Fruit fly (Drosophila melanogaster): ENCODE results near the gene Spps.

Gene Spps

DNA sequence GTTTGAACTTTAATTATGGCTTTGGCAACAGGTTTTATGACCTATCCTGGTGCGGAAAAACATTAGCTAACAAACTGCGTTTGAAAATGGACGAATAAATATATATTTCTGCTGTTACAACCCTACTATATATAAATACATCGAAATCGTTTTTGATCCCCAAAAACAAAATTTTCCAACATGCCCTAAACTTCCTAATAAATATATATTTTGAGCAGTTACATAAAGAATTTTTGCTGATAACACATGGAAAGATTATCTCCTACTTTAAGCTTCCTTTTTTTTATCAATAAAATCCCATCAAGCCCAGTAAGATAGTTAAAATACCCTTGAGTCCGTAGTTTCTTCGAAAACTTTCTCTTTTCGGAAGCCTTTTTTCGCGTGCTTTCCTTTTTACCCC, 7.6 kb downstream of the Spps start:
- TF ChIP-seq CG1620 (GFP tag; optimal IDR thresholded peaks at IDR 0.05) (no peak), bab1 (GFP tag; optimal IDR thresholded peaks at IDR 0.05) (no peak), CG33017 (tag; optimal IDR thresholded peaks at IDR 0.05) (no peak), Clk (GFP tag; optimal IDR thresholded peaks at IDR 0.05) (no peak), cic (GFP tag; optimal IDR thresholded peaks at IDR 0.05) (no peak), CG14711 (tag; optimal IDR thresholded peaks at IDR 0.05) (no peak), CG7101 (tag; optimal IDR thresholded peaks at IDR 0.05) (no peak), ovo (GFP tag; optimal IDR thresholded peaks at IDR 0.05) (no peak), pad (GFP tag; optimal IDR thresholded peaks at IDR 0.05) (no peak), CG7045 (GFP tag; optimal IDR thresholded peaks at IDR 0.05) (no peak), CG12768 (GFP tag; optimal IDR thresholded peaks at IDR 0.05) (no peak), CG11617 (GFP tag; optimal IDR thresholded peaks at IDR 0.05) (no peak)

DNA sequence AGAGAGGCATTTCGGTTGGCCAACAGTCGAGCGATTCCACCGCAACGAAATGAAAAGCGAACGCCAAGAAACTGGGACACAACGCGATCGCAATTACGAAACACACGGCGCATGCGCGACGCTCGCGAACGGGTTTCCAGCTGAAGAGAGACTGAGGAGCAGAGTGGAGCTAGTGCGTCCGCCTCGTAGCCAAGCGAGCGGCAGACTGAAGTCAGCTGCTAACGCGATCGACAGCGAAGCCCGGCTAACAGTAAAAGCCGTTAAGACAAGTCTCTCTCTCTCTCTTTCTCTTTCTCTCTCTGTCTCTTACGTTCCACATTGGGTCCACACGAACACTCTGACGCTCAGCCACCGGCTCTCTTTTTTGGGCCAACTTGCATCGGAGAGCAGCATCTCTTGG, 8.2 kb downstream of the Spps start, which contains the start of gene CG17786:
Gene CG17786, minus strand, starts transcription at position 154 of the 400 bp plus-strand sequence.
- TF ChIP-seq tj (GFP tag; optimal IDR thresholded peaks at IDR 0.05), result no peak
- peak; percentile 11 for TF ChIP-seq bab1 (GFP tag; optimal IDR thresholded peaks at IDR 0.05)

DNA sequence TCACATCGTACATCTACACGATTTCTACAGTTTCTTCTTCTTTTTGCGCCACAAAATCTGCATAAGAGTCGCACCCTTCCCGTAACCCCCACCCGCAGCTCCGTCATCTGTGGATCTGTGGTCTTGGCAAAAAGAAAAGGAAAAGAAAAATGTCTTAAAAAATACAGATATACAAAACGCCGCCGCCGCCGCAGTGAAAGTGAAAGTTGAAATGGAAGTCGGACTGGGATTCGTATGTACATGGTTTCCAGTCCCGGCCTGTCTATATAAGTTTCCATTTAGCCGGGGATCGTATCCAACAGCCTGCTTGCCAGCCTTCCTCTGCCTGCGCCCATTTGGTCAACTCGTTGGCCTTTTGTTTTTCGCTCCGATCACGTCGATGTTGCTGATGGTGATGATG, 10.7 kb downstream of the Spps start:
- no peak for TF ChIP-seq pad (GFP tag; optimal IDR thresholded peaks at IDR 0.05)
- no peak for TF ChIP-seq CG7045 (GFP tag; optimal IDR thresholded peaks at IDR 0.05)
- no peak for TF ChIP-seq CG7101 (tag; optimal IDR thresholded peaks at IDR 0.05)
- TF ChIP-seq cnc (optimal IDR thresholded peaks at IDR 0.05), result no peak
- no peak for TF ChIP-seq CG5204 (GFP tag; optimal IDR thresholded peaks at IDR 0.05)

DNA sequence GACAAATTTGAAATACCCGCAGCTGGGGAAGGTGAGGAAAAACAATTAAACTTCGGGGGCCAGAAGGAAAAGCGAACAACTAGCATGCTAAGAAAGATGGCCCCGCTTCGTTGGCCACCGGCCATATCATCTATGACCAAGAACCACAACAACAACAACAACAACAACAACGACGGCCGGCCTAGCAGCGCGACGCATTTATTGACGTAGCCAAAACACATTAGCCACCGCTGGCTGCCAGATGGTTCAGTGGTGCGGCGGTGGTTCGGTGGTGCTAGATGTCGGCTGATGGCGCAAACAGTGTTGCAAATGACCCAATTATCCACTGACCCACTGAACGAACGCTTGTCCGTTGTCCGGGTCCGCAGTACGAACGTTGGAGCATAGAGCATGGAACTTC, 13.1 kb downstream of the Spps start:
- TF ChIP-seq CG14711 (tag; optimal IDR thresholded peaks at IDR 0.05) (no peak), cic (GFP tag; optimal IDR thresholded peaks at IDR 0.05) (no peak), CG11617 (GFP tag; optimal IDR thresholded peaks at IDR 0.05) (no peak), bab1 (GFP tag; optimal IDR thresholded peaks at IDR 0.05) (no peak), Crg-1 (GFP tag; optimal IDR thresholded peaks at IDR 0.05) (no peak), kay (GFP tag; ENCODE audit: borderline replicate concordance) (no peak), pad (GFP tag; optimal IDR thresholded peaks at IDR 0.05) (no peak), CG33017 (tag; optimal IDR thresholded peaks at IDR 0.05) (no peak)

DNA sequence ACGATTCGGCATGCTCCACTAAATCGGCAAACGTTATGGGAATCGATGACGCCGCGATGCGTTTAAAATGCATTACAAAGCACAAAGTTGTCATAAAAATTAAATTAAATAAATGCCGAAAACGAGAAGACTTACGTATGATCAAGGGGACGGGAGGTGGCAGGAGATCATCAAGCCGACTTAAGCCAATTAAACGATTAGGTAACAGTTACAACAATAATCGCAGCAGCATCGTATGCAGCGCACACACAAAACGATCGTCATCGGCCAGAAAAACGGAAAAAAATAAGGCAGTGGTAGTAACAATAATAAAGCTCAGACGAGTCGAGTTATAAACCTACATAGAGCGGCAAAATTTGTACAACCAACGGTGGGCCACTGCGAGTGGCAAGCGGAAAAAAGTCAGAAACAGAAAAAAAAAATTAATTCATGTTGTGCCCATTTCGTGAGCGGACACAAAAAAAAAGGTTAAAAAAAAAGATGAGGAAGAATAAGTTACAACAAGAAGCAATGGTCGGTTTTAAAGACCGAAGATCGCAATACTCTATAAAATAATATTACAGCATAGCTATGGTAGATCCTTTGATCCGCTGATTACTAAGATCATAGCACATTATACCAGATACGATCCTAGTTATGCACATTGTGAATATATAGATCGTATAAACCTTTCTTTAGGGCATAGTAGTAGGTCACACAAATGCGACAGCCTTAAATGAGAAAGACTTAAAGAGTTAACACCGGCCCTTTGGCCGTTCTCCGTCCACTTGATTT, 20.2 kb downstream of the Spps start:
- no peak for TF ChIP-seq CG11617 (GFP tag; optimal IDR thresholded peaks at IDR 0.05)
- no peak for TF ChIP-seq cnc (optimal IDR thresholded peaks at IDR 0.05)
- no peak for TF ChIP-seq kay (GFP tag; ENCODE audit: borderline replicate concordance)
- TF ChIP-seq CG7045 (GFP tag; optimal IDR thresholded peaks at IDR 0.05), result no peak
- no peak for TF ChIP-seq CG5204 (GFP tag; optimal IDR thresholded peaks at IDR 0.05)
- peak; percentile 76 for TF ChIP-seq tj (GFP tag; optimal IDR thresholded peaks at IDR 0.05)
- no peak for TF ChIP-seq CG33017 (tag; optimal IDR thresholded peaks at IDR 0.05)

DNA sequence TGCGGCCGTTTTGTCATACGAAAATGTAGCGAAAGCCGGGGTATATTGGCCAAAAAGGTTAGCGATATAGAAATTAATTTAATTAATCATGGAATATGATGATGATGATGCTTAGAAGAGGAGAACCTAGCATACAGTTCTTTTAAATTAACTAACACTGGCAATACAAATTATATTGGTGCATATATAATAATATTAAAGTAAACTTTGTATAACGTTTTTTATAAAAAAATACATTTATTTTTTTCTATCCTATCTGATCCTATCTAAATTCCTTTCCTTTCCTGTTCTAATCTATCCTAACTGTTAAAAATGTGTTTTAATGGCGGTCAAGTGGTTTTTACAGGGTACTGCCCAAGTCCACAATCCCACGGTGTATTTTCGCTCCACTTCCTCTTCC, 20.8 kb downstream of the Spps start:
- TF ChIP-seq CG1620 (GFP tag; optimal IDR thresholded peaks at IDR 0.05), result no peak
- no peak for TF ChIP-seq tj (GFP tag; optimal IDR thresholded peaks at IDR 0.05)
- TF ChIP-seq CG33017 (tag; optimal IDR thresholded peaks at IDR 0.05), result no peak
- no peak for TF ChIP-seq CG7045 (GFP tag; optimal IDR thresholded peaks at IDR 0.05)
- no peak for TF ChIP-seq Mnt (GFP tag; optimal IDR thresholded peaks at IDR 0.05)
- TF ChIP-seq kay (GFP tag; ENCODE audit: borderline replicate concordance), result no peak
- TF ChIP-seq ovo (GFP tag; optimal IDR thresholded peaks at IDR 0.05), result no peak
- TF ChIP-seq cnc (optimal IDR thresholded peaks at IDR 0.05), result no peak
- TF ChIP-seq Clk (GFP tag; optimal IDR thresholded peaks at IDR 0.05), result no peak
- TF ChIP-seq cic (GFP tag; optimal IDR thresholded peaks at IDR 0.05), result no peak
- TF ChIP-seq CG7101 (tag; optimal IDR thresholded peaks at IDR 0.05), result no peak
- no peak for TF ChIP-seq Crg-1 (GFP tag; optimal IDR thresholded peaks at IDR 0.05)
- TF ChIP-seq toe (GFP tag; optimal IDR thresholded peaks at IDR 0.05), result no peak
- no peak for TF ChIP-seq Hr96 (GFP tag; optimal IDR thresholded peaks at IDR 0.05)
- TF ChIP-seq CG5204 (GFP tag; optimal IDR thresholded peaks at IDR 0.05), result no peak
- no peak for TF ChIP-seq bab1 (GFP tag; optimal IDR thresholded peaks at IDR 0.05)

DNA sequence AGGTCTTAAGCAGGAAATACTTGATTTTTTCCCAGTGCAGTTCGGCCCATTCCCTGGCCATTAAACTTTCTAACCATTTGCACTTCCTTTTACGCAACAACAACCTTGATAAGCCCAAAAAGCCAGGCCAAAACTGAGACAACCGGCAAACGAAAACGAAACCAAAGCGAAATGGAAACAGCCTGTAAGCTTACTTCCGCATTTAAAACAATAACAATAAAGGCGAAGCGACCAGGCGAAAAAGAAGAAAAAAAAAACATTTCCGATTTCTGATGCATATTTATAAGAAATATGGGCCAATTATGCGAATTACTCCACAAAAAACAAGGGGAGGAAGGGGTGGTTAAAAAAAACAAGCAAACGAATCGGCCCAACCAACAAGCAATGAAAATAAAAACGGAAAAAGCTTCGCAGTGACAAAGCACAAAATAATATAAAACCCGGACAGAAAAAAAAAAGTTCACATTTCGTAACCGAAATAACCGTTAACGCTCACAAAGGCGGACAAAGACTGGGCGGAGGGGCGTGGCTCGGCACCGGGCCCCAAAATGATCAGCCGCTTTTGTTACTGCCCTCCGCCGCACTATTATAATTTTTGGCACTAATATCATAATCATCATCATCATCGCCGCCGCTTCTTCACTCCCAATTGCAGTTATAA, 21.4 kb downstream of the Spps start:
- TF ChIP-seq cnc (optimal IDR thresholded peaks at IDR 0.05) (peak in 1 of 2 experiments; percentile 13), ovo (GFP tag; optimal IDR thresholded peaks at IDR 0.05) (no peak), tj (GFP tag; optimal IDR thresholded peaks at IDR 0.05) (peak; percentile 7)
